Worm (Caenorhabditis elegans) whole organism, early embryonic: Measurements from ENCODE around the gene T06D4.2.

ENCODE experiments used
- ama-1 ChIP-seq: fragments of 150-350 bp; optimal IDR thresholded peaks from 2 replicates; lab custom pipeline; 2014
- ceh-36 ChIP-seq: sonication (generic microtip); optimal IDR thresholded peaks from 2 replicates; lab custom pipeline; 2016; ENCODE audit warnings: missing genetic modification characterization, inconsistent platforms, missing compliant biosample characterization
- flt-1 ChIP-seq: fragments of 200-800 bp; sonication (Bioruptor generic); IDR thresholded peaks from 2 replicates; pipeline ENCODE4 v1.3.6; 2022; ENCODE audit warnings: missing genetic modification characterization, missing compliant biosample characterization
- hmbx-1 ChIP-seq: sonication (generic microtip); optimal IDR thresholded peaks from 2 replicates; lab custom pipeline; 2016; ENCODE audit warnings: mild to moderate bottlenecking, missing genetic modification characterization, missing compliant biosample characterization
- tbx-11 ChIP-seq: fragments of 200-800 bp; sonication (Bioruptor generic); IDR thresholded peaks from 2 replicates; pipeline ENCODE4 v1.3.6; 2022; ENCODE audit warnings: missing genetic modification characterization, missing compliant biosample characterization
- tbx-37 ChIP-seq: fragments of 200-800 bp; sonication (Bioruptor generic); conservative IDR thresholded peaks from 2 replicates; pipeline ENCODE4 v1.3.6; 2022; ENCODE audit warnings: missing genetic modification reagents, missing genetic modification characterization, missing compliant biosample characterization

- TF ChIP-seq hmbx-1 (tag; lab: Kevin White, UChicago) (no peak), tbx-11 (GFP tag; lab: Robert Waterston, UW) (no peak), flt-1 (GFP tag; lab: Robert Waterston, UW) (no peak), ceh-36 (tag; lab: Kevin White, UChicago) (no peak), ama-1 (lab: Kevin White, UChicago) (no peak), tbx-37 (GFP tag; lab: Robert Waterston, UW) (no peak)
Observed at ce11 chrII:3340818-3341217, 44.9 kb downstream of the T06D4.2 start.
